Fruit fly (Drosophila melanogaster): ENCODE results near the gene CG32650.

DNA sequence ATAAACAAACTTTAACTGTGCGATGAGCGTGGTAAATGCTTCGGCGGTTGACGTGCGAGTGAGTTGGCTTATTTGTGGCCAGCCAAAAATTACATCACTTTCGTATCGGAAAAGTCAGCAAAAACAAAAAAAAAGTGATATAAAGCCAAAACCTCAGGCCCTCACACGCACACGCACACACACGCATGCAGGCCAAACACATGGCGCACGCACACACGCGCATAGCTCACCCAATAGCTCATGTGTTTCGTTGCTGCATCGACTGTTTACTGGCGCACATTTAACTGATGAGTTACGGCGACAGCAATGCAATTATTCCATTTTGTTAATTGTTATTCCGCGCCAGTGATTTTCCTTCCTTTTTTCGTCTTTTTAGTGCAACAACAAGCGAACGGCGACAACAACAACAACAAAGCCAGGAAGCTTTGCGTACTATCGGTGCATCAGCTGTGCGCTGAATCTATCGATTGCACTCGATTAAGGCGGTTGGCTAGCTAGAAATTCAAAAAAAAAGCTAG, 4.7 kb upstream of the CG32650 start, which contains the start of gene Flad1:
- TF ChIP-seq CG4496 (GFP tag; IDR thresholded peaks at IDR 0.05) (no peak), CG12605 (GFP tag; IDR thresholded peaks at IDR 0.05) (peak; percentile 18; the same call in 1 of the 2 replicates), CG34367 (tag; optimal IDR thresholded peaks at IDR 0.05) (no peak), CG17806 (tag; optimal IDR thresholded peaks at IDR 0.05) (no peak)
